Worm (Caenorhabditis elegans): Measurements from ENCODE around the gene ndg-4.

The ndg-4 gene

DNA sequence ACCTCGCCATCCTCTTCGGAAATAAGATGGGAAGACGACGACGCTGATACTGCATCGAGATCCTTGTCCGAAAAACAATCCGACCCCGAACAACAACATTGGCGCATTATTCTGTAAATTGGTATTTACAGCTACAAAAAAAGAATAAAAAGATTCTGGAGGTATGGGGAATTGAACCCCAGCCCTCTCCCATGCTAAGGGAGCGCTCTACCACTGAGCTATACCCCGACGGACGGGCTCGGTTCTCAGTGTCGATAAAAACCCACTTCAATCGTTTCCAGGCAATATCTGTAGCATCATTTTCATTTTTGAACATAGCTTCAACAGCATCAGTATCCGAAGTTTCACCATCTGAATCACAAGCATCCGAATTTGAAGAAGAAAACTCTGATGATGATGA lies 38.4 kb downstream of the ndg-4 start:
- TF ChIP-seq gmeb-2 (tag; optimal IDR thresholded peaks at IDR 0.05) (no peak), ceh-30 (tag; optimal IDR thresholded peaks at IDR 0.05) (no peak), pqm-1 (tag; optimal IDR thresholded peaks at IDR 0.05) (no peak), ceh-9 (tag; optimal IDR thresholded peaks at IDR 0.05) (no peak), hlh-15 (tag; optimal IDR thresholded peaks at IDR 0.05) (no peak), odd-2 (tag; optimal IDR thresholded peaks at IDR 0.05) (no peak), sox-2 (GFP tag; IDR thresholded peaks at IDR 0.05) (no peak; the same call in 1 of the 2 replicates), tbx-2 (tag; optimal IDR thresholded peaks at IDR 0.05) (no peak), nhr-11 (tag; optimal IDR thresholded peaks at IDR 0.05) (no peak), sdc-2 (tag; optimal IDR thresholded peaks at IDR 0.05) (no peak), tbx-7 (tag; optimal IDR thresholded peaks at IDR 0.05) (no peak), lin-11 (tag; optimal IDR thresholded peaks at IDR 0.05) (no peak), unc-3 (GFP tag; conservative IDR thresholded peaks at IDR 0.05) (peak; percentile 40; the same call in 1 of the 2 replicates), unc-3 (tag; optimal IDR thresholded peaks at IDR 0.05) (no peak), hlh-13 (GFP tag; optimal IDR thresholded peaks at IDR 0.05) (no peak), ets-4 (tag; optimal IDR thresholded peaks at IDR 0.05) (no peak), mec-3 (tag; optimal IDR thresholded peaks at IDR 0.05; ENCODE audit: borderline replicate concordance) (no peak), pag-3 (tag; optimal IDR thresholded peaks at IDR 0.05; ENCODE audit: borderline replicate concordance) (no peak), F13H6.1 (tag; optimal IDR thresholded peaks at IDR 0.05) (no peak), syd-9 (tag; optimal IDR thresholded peaks at IDR 0.05) (no peak), fkh-6 (tag; optimal IDR thresholded peaks at IDR 0.05) (no peak), lim-6 (tag; optimal IDR thresholded peaks at IDR 0.05) (no peak), ceh-45 (GFP tag; IDR thresholded peaks at IDR 0.05) (0 out of 2 replicates have a peak, but pooled peaks have one; percentile 42), ztf-16 (tag; optimal IDR thresholded peaks at IDR 0.05) (no peak), C08G9.2 (tag; optimal IDR thresholded peaks at IDR 0.05) (peak; percentile 10), T23F11.4 (GFP tag; optimal IDR thresholded peaks at IDR 0.05) (peak; percentile 56), sox-4 (tag; optimal IDR thresholded peaks at IDR 0.05) (peak; percentile 8), ceh-18 (tag; optimal IDR thresholded peaks at IDR 0.05) (no peak), dve-1 (tag; optimal IDR thresholded peaks at IDR 0.05) (no peak), C38D4.7 (GFP tag; optimal IDR thresholded peaks at IDR 0.05) (peak; percentile 15), elt-2 (tag; optimal IDR thresholded peaks at IDR 0.05) (no peak), hlh-8 (tag; optimal IDR thresholded peaks at IDR 0.05) (no peak), pha-2 (tag; optimal IDR thresholded peaks at IDR 0.05) (no peak), pros-1 (tag; optimal IDR thresholded peaks at IDR 0.05) (no peak), unc-42 (tag; optimal IDR thresholded peaks at IDR 0.05) (no peak), rnt-1 (tag; optimal IDR thresholded peaks at IDR 0.05) (no peak), ceh-6 (GFP tag; optimal IDR thresholded peaks at IDR 0.05) (no peak), hlh-30 (tag; optimal IDR thresholded peaks at IDR 0.05; ENCODE audit: insufficient read depth) (no peak), ceh-24 (tag; optimal IDR thresholded peaks at IDR 0.05) (no peak), unc-55 (GFP tag; optimal IDR thresholded peaks at IDR 0.05) (no peak), Y22D7AL.16 (tag; optimal IDR thresholded peaks at IDR 0.05) (peak; percentile 14), ceh-22 (tag; optimal IDR thresholded peaks at IDR 0.05) (no peak), K02D7.2 (tag; optimal IDR thresholded peaks at IDR 0.05) (no peak), che-1 (tag; optimal IDR thresholded peaks at IDR 0.05) (no peak), fax-1 (tag; optimal IDR thresholded peaks at IDR 0.05) (no peak), ref-2 (tag; optimal IDR thresholded peaks at IDR 0.05) (no peak), ceh-31 (tag; optimal IDR thresholded peaks at IDR 0.05) (no peak), ama-1 (optimal IDR thresholded peaks at IDR 0.05) (no peak), pha-4 (tag; optimal IDR thresholded peaks at IDR 0.05) (no peak), ceh-34 (tag; optimal IDR thresholded peaks at IDR 0.05) (no peak), ceh-2 (tag; optimal IDR thresholded peaks at IDR 0.05) (no peak), ahr-1 (tag; optimal IDR thresholded peaks at IDR 0.05) (no peak), ceh-14 (tag; optimal IDR thresholded peaks at IDR 0.05) (no peak), hlh-6 (tag; optimal IDR thresholded peaks at IDR 0.05) (no peak), dmd-4 (tag; optimal IDR thresholded peaks at IDR 0.05; ENCODE audit: borderline replicate concordance) (no peak)
